Fruit fly (Drosophila melanogaster): ENCODE results near the gene Sox21b.

- no peak for TF ChIP-seq EcR (GFP tag; optimal IDR thresholded peaks at IDR 0.05)
- no peak for TF ChIP-seq usp (GFP tag; optimal IDR thresholded peaks at IDR 0.05)
- TF ChIP-seq psq (optimal IDR thresholded peaks at IDR 0.05), result no peak
- TF ChIP-seq CG8478 (optimal IDR thresholded peaks at IDR 0.05), result no peak
Measured at dm6 chr3L:14150141-14150556, 19.0 kb upstream of the Sox21b start.

Measured in whole organism.